Fruit fly (Drosophila melanogaster): ENCODE data around the gene CG4928.

CG4928 gene

dm6 chrX:16924069-16924721, 11.2 kb downstream of the CG4928 start (continued):
- TF ChIP-seq CG12155 (GFP tag; optimal IDR thresholded peaks at IDR 0.05) (no peak), CG13624 (GFP tag; optimal IDR thresholded peaks at IDR 0.05) (no peak), CG10565 (GFP tag; optimal IDR thresholded peaks at IDR 0.05) (no peak), ro (GFP tag; IDR thresholded peaks at IDR 0.05) (no peak), CG4424 (GFP tag; optimal IDR thresholded peaks at IDR 0.05) (no peak), CG18599 (GFP tag; optimal IDR thresholded peaks at IDR 0.05) (no peak), schlank (tag; optimal IDR thresholded peaks at IDR 0.05) (no peak), grn (GFP tag; optimal IDR thresholded peaks at IDR 0.05) (peak; percentile 56), vnd (GFP tag; IDR thresholded peaks at IDR 0.05; ENCODE audit: partially characterized antibody) (0 out of 3 replicates have a peak, but pooled peaks have one; percentile 14), org-1 (GFP tag; optimal IDR thresholded peaks at IDR 0.05) (no peak), az2 (GFP tag; optimal IDR thresholded peaks at IDR 0.05) (no peak), fru (optimal IDR thresholded peaks at IDR 0.05) (no peak), CG34376 (GFP tag; optimal IDR thresholded peaks at IDR 0.05) (peak; percentile 29), Dfd (GFP tag; optimal IDR thresholded peaks at IDR 0.05) (no peak), cwo (GFP tag; optimal IDR thresholded peaks at IDR 0.05) (peak; percentile 37), CG14860 (GFP tag; IDR thresholded peaks at IDR 0.05; ENCODE audit: partially characterized antibody) (no peak)

dm6 chrX:16926726-16927125, 13.7 kb downstream of the CG4928 start:
- TF ChIP-seq CG13296 (GFP tag; optimal IDR thresholded peaks at IDR 0.05) (no peak), lbe (GFP tag; optimal IDR thresholded peaks at IDR 0.05) (no peak), CG13894 (tag; optimal IDR thresholded peaks at IDR 0.05) (peak; percentile 77), Med (GFP tag) (peak; percentile 40), chinmo (GFP tag; IDR thresholded peaks at IDR 0.05; ENCODE audit: partially characterized antibody) (0 out of 4 replicates have a peak, but pooled peaks have one; percentile 54), Hr51 (GFP tag; optimal IDR thresholded peaks at IDR 0.05) (no peak), zfh1 (GFP tag; IDR thresholded peaks at IDR 0.05) (no peak), exex (tag; optimal IDR thresholded peaks at IDR 0.05) (peak; percentile 50), CG7357 (GFP tag; IDR thresholded peaks at IDR 0.05) (no peak), amos (GFP tag; IDR thresholded peaks at IDR 0.05; ENCODE audit: partially characterized antibody) (no peak), CG8388 (GFP tag; optimal IDR thresholded peaks at IDR 0.05) (peak; percentile 45)

- TF ChIP-seq CG12155 (GFP tag; optimal IDR thresholded peaks at IDR 0.05) (peak; percentile 28), vnd (GFP tag; IDR thresholded peaks at IDR 0.05; ENCODE audit: partially characterized antibody) (no peak), CG3407 (GFP tag; optimal IDR thresholded peaks at IDR 0.05) (peak; percentile 37), Awh (GFP tag; IDR thresholded peaks at IDR 0.05) (peak; percentile 85), D19B (GFP tag; optimal IDR thresholded peaks at IDR 0.05) (peak; percentile 14), gfzf (GFP tag; optimal IDR thresholded peaks at IDR 0.05) (no peak), Side (GFP tag; optimal IDR thresholded peaks at IDR 0.05) (no peak), CG12942 (GFP tag; optimal IDR thresholded peaks at IDR 0.05) (peak; percentile 3), Chrac-16 (GFP tag; optimal IDR thresholded peaks at IDR 0.05) (peak; percentile 47), CG10147 (GFP tag; optimal IDR thresholded peaks at IDR 0.05) (peak; percentile 50), Lpt (GFP tag; optimal IDR thresholded peaks at IDR 0.05) (no peak), danr (GFP tag; IDR thresholded peaks at IDR 0.05) (0 out of 2 replicates have a peak, but pooled peaks have one; percentile 20), tx (GFP tag; optimal IDR thresholded peaks at IDR 0.05) (no peak), Sry-β (GFP tag; optimal IDR thresholded peaks at IDR 0.05) (no peak), CG17359 (tag; optimal IDR thresholded peaks at IDR 0.05) (peak; percentile 78), psq (GFP tag; optimal IDR thresholded peaks at IDR 0.05) (no peak), so (GFP tag; IDR thresholded peaks at IDR 0.05) (peak; percentile 44; the same call in 2 of the 3 replicates), insv (GFP tag; optimal IDR thresholded peaks at IDR 0.05) (no peak), tin (GFP tag; optimal IDR thresholded peaks at IDR 0.05) (peak; percentile 68), Hr78 (GFP tag; optimal IDR thresholded peaks at IDR 0.05) (no peak), ase (GFP tag; IDR thresholded peaks at IDR 0.05) (peak; percentile 60; the same call in 1 of the 3 replicates)
Measured at dm6 chrX:16930465-16931286, 17.7 kb downstream of the CG4928 start.
